Worm (Caenorhabditis elegans) whole organism, young adult: ENCODE results near the gene syd-2.

Source experiments
- B0336.3 ChIP-seq: fragments of 200-800 bp; sonication (Bioruptor generic); IDR thresholded peaks from 2 replicates; pipeline ENCODE4 v1.3.6; 2022; ENCODE audit warnings: missing genetic modification characterization, missing compliant biosample characterization
- D2030.7 ChIP-seq: fragments of 200-800 bp; sonication (Bioruptor generic); IDR thresholded peaks from 2 replicates; pipeline ENCODE4 v1.3.6; 2022; ENCODE audit warnings: missing genetic modification reagents, missing genetic modification characterization, missing compliant biosample characterization
- F22D6.2 ChIP-seq: sonication (generic microtip); optimal IDR thresholded peaks from 2 replicates; lab custom pipeline; 2016; ENCODE audit warnings: mild to moderate bottlenecking, missing genetic modification characterization, missing compliant biosample characterization
- F39B2.1 ChIP-seq: fragments of 200-800 bp; sonication (Bioruptor generic); IDR thresholded peaks from 2 replicates; pipeline ENCODE4 v1.3.6; 2022; ENCODE audit warnings: missing genetic modification reagents, missing genetic modification characterization, missing compliant biosample characterization
- F49E8.2 ChIP-seq: sonication (generic microtip); optimal IDR thresholded peaks from 3 replicates; lab custom pipeline; 2017; ENCODE audit warnings: missing genetic modification characterization, mild to moderate bottlenecking, missing compliant biosample characterization, antibody characterized with exemption, moderate library complexity; ENCODE audit not compliant: insufficient read depth
- F55B11.4 ChIP-seq: sonication (generic microtip); optimal IDR thresholded peaks from 2 replicates; lab custom pipeline; 2016; ENCODE audit warnings: missing compliant biosample characterization, missing genetic modification characterization, borderline replicate concordance; ENCODE audit not compliant: insufficient read depth
- K12H6.12 ChIP-seq: fragments of 200-800 bp; sonication (Bioruptor generic); optimal IDR thresholded peaks from 2 replicates; lab custom pipeline; 2018; ENCODE audit warnings: mild to moderate bottlenecking, missing genetic modification characterization, missing compliant biosample characterization
- T26A5.8 ChIP-seq: sonication (generic microtip); optimal IDR thresholded peaks from 2 replicates; lab custom pipeline; 2016; ENCODE audit warnings: missing genetic modification characterization, missing compliant biosample characterization
- Y67H2A.10 ChIP-seq: fragments of 200-800 bp; sonication (Bioruptor generic); conservative IDR thresholded peaks from 2 replicates; pipeline ENCODE4 v1.3.6; 2022; ENCODE audit warnings: missing genetic modification reagents, missing genetic modification characterization, missing compliant biosample characterization
- ZK185.1 ChIP-seq: sonication (generic microtip); optimal IDR thresholded peaks from 2 replicates; lab custom pipeline; 2016; ENCODE audit warnings: mild to moderate bottlenecking, missing genetic modification characterization, missing compliant biosample characterization; ENCODE audit not compliant: poor library complexity, severe bottlenecking
- attf-3 ChIP-seq: fragments of 200-800 bp; sonication (Bioruptor generic); conservative IDR thresholded peaks from 2 replicates; pipeline ENCODE4 v1.3.6; 2022; ENCODE audit warnings: missing genetic modification reagents, missing genetic modification characterization, missing compliant biosample characterization
- attf-5 ChIP-seq: fragments of 200-800 bp; sonication (Bioruptor generic); optimal IDR thresholded peaks from 2 replicates; lab custom pipeline; 2018; ENCODE audit warnings: mild to moderate bottlenecking, missing genetic modification characterization, missing compliant biosample characterization
- bed-1 ChIP-seq: fragments of 200-800 bp; sonication (Bioruptor generic); IDR thresholded peaks from 2 replicates; pipeline ENCODE4 v1.3.6; 2022; ENCODE audit warnings: missing genetic modification reagents, missing genetic modification characterization, missing compliant biosample characterization
- ccch-3 ChIP-seq: fragments of 200-800 bp; sonication (Bioruptor generic); optimal IDR thresholded peaks from 2 replicates; lab custom pipeline; 2018; ENCODE audit warnings: mild to moderate bottlenecking, missing genetic modification characterization, missing compliant biosample characterization
- cebp-1 ChIP-seq, 2 experiments: fragments of 200-800 bp in 1 of 2; sonication (Bioruptor generic) in 1 of 2; sonication (generic microtip) in 1 of 2; IDR thresholded peaks in 1 of 2; optimal IDR thresholded peaks in 1 of 2; 2 replicates each; pipeline versions ENCODE4 v1.3.6 to Lab custom; 2017 to 2022; ENCODE audit warnings: missing compliant biosample characterization in 2 of 2, missing genetic modification characterization in 2 of 2, mild to moderate bottlenecking in 1 of 2, missing genetic modification reagents in 1 of 2, moderate library complexity in 1 of 2
- ceh-100 ChIP-seq: fragments of 200-800 bp; sonication (Bioruptor generic); IDR thresholded peaks from 2 replicates; pipeline ENCODE4 v1.3.6; 2022; ENCODE audit warnings: missing genetic modification reagents, missing genetic modification characterization, missing compliant biosample characterization
- ceh-27 ChIP-seq: fragments of 200-800 bp; sonication (Bioruptor generic); optimal IDR thresholded peaks from 2 replicates; lab custom pipeline; 2018; ENCODE audit warnings: mild to moderate bottlenecking, missing genetic modification characterization, moderate library complexity, missing compliant biosample characterization
- ceh-58 ChIP-seq: fragments of 200-800 bp; sonication (Bioruptor generic); IDR thresholded peaks from 2 replicates; pipeline ENCODE4 v1.3.6; 2022; ENCODE audit warnings: missing genetic modification characterization, missing compliant biosample characterization
- ceh-79 ChIP-seq: sonication (generic microtip); optimal IDR thresholded peaks from 2 replicates; lab custom pipeline; 2017; ENCODE audit warnings: mild to moderate bottlenecking, missing genetic modification characterization, missing compliant biosample characterization
- die-1 ChIP-seq: sonication (generic microtip); optimal IDR thresholded peaks from 2 replicates; lab custom pipeline; 2016; ENCODE audit warnings: missing genotype, mild to moderate bottlenecking, missing genetic modification characterization, missing compliant biosample characterization
- egl-18 ChIP-seq: fragments of 200-800 bp; sonication (Bioruptor generic); IDR thresholded peaks from 2 replicates; pipeline ENCODE4 v1.3.6; 2022; ENCODE audit warnings: missing genetic modification reagents, missing genetic modification characterization, missing compliant biosample characterization
- fkh-3 ChIP-seq: sonication (generic microtip); optimal IDR thresholded peaks from 2 replicates; lab custom pipeline; 2016; ENCODE audit warnings: mild to moderate bottlenecking, missing genetic modification characterization, missing compliant biosample characterization
- him-1 ChIP-seq: sonication (generic microtip); optimal IDR thresholded peaks from 2 replicates; lab custom pipeline; 2016; ENCODE audit warnings: missing genotype, missing genetic modification reagents, missing genetic modification characterization, missing compliant biosample characterization
- hsf-1 ChIP-seq: fragments of 200-800 bp; sonication (Bioruptor generic); IDR thresholded peaks from 2 replicates; pipeline ENCODE4 v1.3.6; 2022; ENCODE audit warnings: missing genetic modification reagents, missing genetic modification characterization, missing compliant biosample characterization
- let-526 ChIP-seq: fragments of 200-800 bp; sonication (Bioruptor generic); IDR thresholded peaks from 2 replicates; pipeline ENCODE4 v1.3.6; 2022; ENCODE audit warnings: missing genetic modification reagents, missing genetic modification characterization, missing compliant biosample characterization
- lin-40 ChIP-seq: sonication (generic microtip); optimal IDR thresholded peaks from 2 replicates; lab custom pipeline; 2016; ENCODE audit warnings: missing genetic modification characterization, mild to moderate bottlenecking, missing compliant biosample characterization, missing genotype, missing genetic modification reagents
- lsl-1 ChIP-seq: fragments of 200-800 bp; sonication (Bioruptor generic); optimal IDR thresholded peaks from 2 replicates; lab custom pipeline; 2018; ENCODE audit warnings: mild to moderate bottlenecking, missing genetic modification characterization, moderate library complexity, missing compliant biosample characterization
- mcd-1 ChIP-seq: fragments of 200-800 bp; sonication (Bioruptor generic); IDR thresholded peaks from 2 replicates; pipeline ENCODE4 v1.3.6; 2022; ENCODE audit warnings: missing genetic modification reagents, missing genetic modification characterization, missing compliant biosample characterization
- mes-4 ChIP-seq: sonication (generic microtip); optimal IDR thresholded peaks from 2 replicates; lab custom pipeline; 2016; ENCODE audit warnings: missing genotype, missing genetic modification characterization, missing compliant biosample characterization
- nfyb-1 ChIP-seq: fragments of 200-800 bp; sonication (Bioruptor generic); IDR thresholded peaks from 2 replicates; pipeline ENCODE4 v1.3.6; 2022; ENCODE audit warnings: missing genetic modification reagents, missing genetic modification characterization, missing compliant biosample characterization
- nhr-27 ChIP-seq: fragments of 200-800 bp; sonication (Bioruptor generic); optimal IDR thresholded peaks from 2 replicates; lab custom pipeline; 2018; ENCODE audit warnings: mild to moderate bottlenecking, missing genetic modification characterization, moderate library complexity, missing compliant biosample characterization
- nhr-80 ChIP-seq: sonication (generic microtip); optimal IDR thresholded peaks from 2 replicates; lab custom pipeline; 2016; ENCODE audit warnings: missing genetic modification characterization, missing compliant biosample characterization
- sdz-38 ChIP-seq: sonication (generic microtip); optimal IDR thresholded peaks from 2 replicates; lab custom pipeline; 2016; ENCODE audit warnings: missing genotype, missing genetic modification characterization, missing compliant biosample characterization
- sea-2 ChIP-seq: fragments of 200-800 bp; sonication (Bioruptor generic); IDR thresholded peaks from 2 replicates; pipeline ENCODE4 v1.3.6; 2022; ENCODE audit warnings: missing genetic modification characterization, missing compliant biosample characterization
- tbx-9 ChIP-seq: sonication (generic microtip); optimal IDR thresholded peaks from 2 replicates; lab custom pipeline; 2016; ENCODE audit warnings: borderline replicate concordance, missing genetic modification characterization, inconsistent platforms, missing compliant biosample characterization
- zim-3 ChIP-seq: sonication (generic microtip); optimal IDR thresholded peaks from 2 replicates; lab custom pipeline; 2017; ENCODE audit warnings: mild to moderate bottlenecking, missing genetic modification characterization, moderate library complexity, missing compliant biosample characterization
- ztf-22 ChIP-seq: fragments of 200-800 bp; sonication (Bioruptor generic); optimal IDR thresholded peaks from 2 replicates; lab custom pipeline; 2018; ENCODE audit warnings: mild to moderate bottlenecking, missing genetic modification characterization, moderate library complexity, missing compliant biosample characterization
- ztf-28 ChIP-seq: fragments of 200-800 bp; sonication (Bioruptor generic); IDR thresholded peaks from 2 replicates; pipeline ENCODE4 v1.3.6; 2022; ENCODE audit warnings: missing genetic modification reagents, missing genetic modification characterization, missing compliant biosample characterization
- ztf-3 ChIP-seq: fragments of 200-800 bp; sonication (Bioruptor generic); optimal IDR thresholded peaks from 2 replicates; lab custom pipeline; 2018; ENCODE audit warnings: mild to moderate bottlenecking, missing genetic modification characterization, missing compliant biosample characterization

Gene syd-2

DNA sequence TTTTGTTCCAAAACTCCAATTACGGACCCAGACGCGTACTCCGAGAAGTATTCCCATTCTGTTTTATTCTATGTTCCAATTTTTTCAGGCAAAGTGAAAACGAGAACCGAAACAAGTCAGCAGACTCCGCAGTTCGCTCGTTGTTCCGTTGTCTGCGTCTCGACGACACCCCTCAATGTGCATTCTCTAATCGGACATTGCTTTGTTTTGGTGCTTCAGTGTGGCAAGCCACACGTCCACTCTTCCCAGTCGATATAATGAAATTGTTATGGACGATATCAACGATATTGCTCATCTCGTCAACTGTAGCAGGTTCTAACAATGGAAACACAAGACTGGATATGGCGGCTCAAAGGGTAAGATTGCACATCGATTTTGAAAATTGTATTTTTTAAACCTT is 21.8 kb upstream of the syd-2 start, which contains the start of gene nhx-5:
Gene nhx-5 (plus strand): TSS at position 82 of the 400 bp plus-strand sequence.
- TF ChIP-seq nfyb-1 (GFP tag; lab: Robert Waterston, UW) (0 out of 2 replicates have a peak, but pooled peaks have one; percentile 35), F49E8.2 (tag; lab: Kevin White, UChicago) (no peak)

DNA sequence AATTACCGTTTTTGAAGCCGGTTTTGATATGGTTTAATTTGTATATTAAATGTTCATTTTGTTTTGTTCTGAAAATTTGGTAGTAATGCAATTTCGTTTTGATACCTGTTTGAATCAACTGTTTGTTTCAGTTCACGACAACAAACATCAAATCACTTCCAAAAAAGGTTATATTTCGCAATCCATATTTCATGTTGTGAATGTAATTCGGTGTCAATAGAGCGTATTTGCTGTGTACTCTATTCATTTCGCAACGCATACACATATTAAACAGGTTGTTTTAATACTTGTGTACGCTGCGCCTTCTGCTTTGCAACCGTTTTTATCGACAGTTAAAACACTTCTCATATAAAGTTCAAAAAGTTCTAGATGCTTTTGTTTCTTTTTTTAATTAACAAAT is 21.4 kb upstream of the syd-2 start:
- TF ChIP-seq nhr-80 (tag; lab: Kevin White, UChicago) = peak; percentile 66
- TF ChIP-seq mes-4 (tag; lab: Kevin White, UChicago) = no peak
- no peak for TF ChIP-seq F39B2.1
- no peak for TF ChIP-seq F55B11.4 (tag; lab: Kevin White, UChicago)
- TF ChIP-seq ztf-3 = no peak
- no peak for TF ChIP-seq nhr-27 (tag; lab: Kevin White, UChicago)
- TF ChIP-seq ceh-79 (tag; lab: Kevin White, UChicago) = no peak
- peak; percentile 67 for TF ChIP-seq mcd-1 (GFP tag; lab: Robert Waterston, UW)
- no peak for TF ChIP-seq sea-2 (GFP tag; lab: Robert Waterston, UW)
- TF ChIP-seq ceh-27 (GFP tag; lab: Kevin White, UChicago) = peak; percentile 8
- TF ChIP-seq cebp-1 (GFP tag; IDR thresholded peaks at IDR 0.05; lab: Robert Waterston, UW) = peak; percentile 99
- peak; percentile 100 for TF ChIP-seq cebp-1 (tag; optimal IDR thresholded peaks at IDR 0.05; lab: Kevin White, UChicago)
- TF ChIP-seq lin-40 (tag; lab: Kevin White, UChicago) = peak; percentile 54
- TF ChIP-seq lsl-1 (GFP tag; lab: Kevin White, UChicago) = no peak
- TF ChIP-seq fkh-3 (tag; lab: Kevin White, UChicago) = no peak
- no peak for TF ChIP-seq D2030.7 (GFP tag; lab: Robert Waterston, UW)
- no peak for TF ChIP-seq attf-3 (GFP tag; lab: Robert Waterston, UW)
- TF ChIP-seq T26A5.8 (tag; lab: Kevin White, UChicago) = no peak
- TF ChIP-seq zim-3 (tag; lab: Kevin White, UChicago) = no peak
- peak; percentile 42 for TF ChIP-seq K12H6.12
- TF ChIP-seq Y67H2A.10 (GFP tag; lab: Robert Waterston, UW) = no peak
- TF ChIP-seq ceh-58 (GFP tag; lab: Robert Waterston, UW) = no peak
- no peak for TF ChIP-seq sdz-38 (tag; lab: Kevin White, UChicago)
- no peak for TF ChIP-seq let-526 (GFP tag; lab: Robert Waterston, UW)
- TF ChIP-seq attf-5 (GFP tag; lab: Kevin White, UChicago) = peak; percentile 73
- no peak for TF ChIP-seq hsf-1 (GFP tag; lab: Robert Waterston, UW)
- TF ChIP-seq, all 124 proteins: peak for 7

DNA sequence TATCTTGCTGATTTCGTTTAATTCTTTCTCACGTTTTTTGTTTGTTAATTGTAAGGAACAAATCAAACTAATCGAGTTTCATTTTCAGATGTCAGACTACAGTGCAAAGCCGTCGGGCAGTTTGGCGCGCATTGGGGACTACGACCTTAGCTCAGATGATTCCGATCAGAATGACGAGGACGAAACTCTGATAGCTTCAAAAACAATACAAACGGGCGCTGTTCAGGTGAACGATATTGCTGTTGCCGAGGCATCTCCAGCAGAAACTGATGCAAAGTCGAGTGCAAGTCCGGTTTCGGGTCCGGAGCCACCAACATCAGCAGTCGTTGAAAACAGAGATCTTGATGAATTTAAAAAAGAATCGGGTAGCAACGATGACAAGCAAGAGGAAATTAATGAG is 14.1 kb upstream of the syd-2 start, which contains the start of gene bet-2:
Gene bet-2 (plus strand): TSS at position 89 of the 400 bp plus-strand sequence.
- no peak for TF ChIP-seq F39B2.1
- TF ChIP-seq tbx-9 = no peak
- no peak for TF ChIP-seq ceh-100 (GFP tag; lab: Robert Waterston, UW)
- TF ChIP-seq die-1 (tag; lab: Kevin White, UChicago) = no peak
- TF ChIP-seq ZK185.1 = no peak
- no peak for TF ChIP-seq bed-1 (GFP tag; lab: Robert Waterston, UW)
- TF ChIP-seq T26A5.8 (tag; lab: Kevin White, UChicago) = no peak
- no peak for TF ChIP-seq him-1 (tag; lab: Kevin White, UChicago)
- no peak for TF ChIP-seq nhr-80 (tag; lab: Kevin White, UChicago)
- TF ChIP-seq F22D6.2 (tag; lab: Kevin White, UChicago) = no peak
- TF ChIP-seq B0336.3 (GFP tag; lab: Robert Waterston, UW) = no peak
- TF ChIP-seq ccch-3 = no peak
- TF ChIP-seq ztf-22 (GFP tag; lab: Kevin White, UChicago) = no peak
- no peak for TF ChIP-seq egl-18 (GFP tag; lab: Robert Waterston, UW)
- TF ChIP-seq ztf-28 (GFP tag; lab: Robert Waterston, UW) = no peak
